Worm (Caenorhabditis elegans) whole organism, L2 larva: ENCODE results near the gene F22B3.8.

Experiments used
- ZK546.5 ChIP-seq: sonication (generic microtip); optimal IDR thresholded peaks from 2 replicates; lab custom pipeline; 2017; ENCODE audit warnings: missing biosample characterization, missing genetic modification characterization
- ama-1 ChIP-seq: fragments of 150-350 bp; optimal IDR thresholded peaks from 2 replicates; lab custom pipeline; 2018; ENCODE audit warnings: inconsistent platforms
- lin-11 ChIP-seq: fragments of 150-350 bp; sonication (generic microtip); optimal IDR thresholded peaks from 2 replicates; lab custom pipeline; 2014; ENCODE audit warnings: missing biosample characterization, missing genetic modification characterization, inconsistent platforms, mixed read lengths
- mdl-1 ChIP-seq, 2 experiments: fragments of 150-350 bp in 1 of 2; sonication (generic microtip) in 1 of 2; optimal IDR thresholded peaks; 2 replicates each; lab custom pipeline; 2017; ENCODE audit warnings: missing biosample characterization in 2 of 2, missing genetic modification characterization in 2 of 2
- nhr-237 ChIP-seq: fragments of 150-350 bp; optimal IDR thresholded peaks from 2 replicates; lab custom pipeline; 2014; ENCODE audit warnings: missing biosample characterization, missing genetic modification characterization
- nhr-77 ChIP-seq: fragments of 150-350 bp; optimal IDR thresholded peaks from 2 replicates; lab custom pipeline; 2014; ENCODE audit warnings: missing biosample characterization, missing genetic modification characterization
- unc-62 ChIP-seq: fragments of 150-350 bp; optimal IDR thresholded peaks from 2 replicates; lab custom pipeline; 2014; ENCODE audit warnings: missing biosample characterization, missing genetic modification reagents, missing genetic modification characterization
- zag-1 ChIP-seq: fragments of 150-350 bp; optimal IDR thresholded peaks from 2 replicates; lab custom pipeline; 2014; ENCODE audit warnings: missing biosample characterization, missing genetic modification characterization

- TF ChIP-seq ZK546.5 (tag; lab: Kevin White, UChicago) = no peak
- no peak for TF ChIP-seq zag-1 (tag; lab: Kevin White, UChicago)
- no peak for TF ChIP-seq mdl-1 (tag; optimal IDR thresholded peaks at IDR 0.05; lab: Kevin White, UChicago)
- no peak for TF ChIP-seq lin-11
- TF ChIP-seq nhr-237 (tag; lab: Kevin White, UChicago) = no peak
- TF ChIP-seq unc-62 (GFP tag; lab: Kevin White, UChicago) = no peak
- TF ChIP-seq ama-1 (lab: Kevin White, UChicago) = no peak
- TF ChIP-seq nhr-77 (tag; lab: Kevin White, UChicago) = no peak
Measured at ce11 chrIV:11414920-11415319, 9.8 kb downstream of the F22B3.8 start, which contains the start of gene F22B3.10.
